Fruit fly (Drosophila melanogaster) whole organism, embryonic: ENCODE measurements around the gene Sumo.

Experiments
- ATbp ChIP-seq: fragments of 200-800 bp; sonication (Bioruptor generic); optimal IDR thresholded peaks from 2 replicates; lab custom pipeline; 2017; ENCODE audit warnings: missing biosample characterization, mild to moderate bottlenecking, missing genetic modification characterization, missing genetic modification reagents
- Bdp1 ChIP-seq: fragments of 200-800 bp; sonication (Bioruptor generic); optimal IDR thresholded peaks from 3 replicates; lab custom pipeline; 2016; ENCODE audit warnings: missing biosample characterization, missing genetic modification characterization
- Bgb ChIP-seq: fragments of 200-800 bp; sonication (Bioruptor generic); IDR thresholded peaks from 2 replicates; pipeline ENCODE4 v1.3.6; 2022; ENCODE audit warnings: missing biosample characterization, missing genetic modification characterization; ENCODE audit not compliant: partially characterized antibody
- Bteb2 ChIP-seq: fragments of 200-800 bp; sonication (Bioruptor generic); optimal IDR thresholded peaks from 2 replicates; lab custom pipeline; 2016; ENCODE audit warnings: missing biosample characterization, missing genetic modification characterization
- CG10321 ChIP-seq: fragments of 200-800 bp; sonication (Bioruptor generic); IDR thresholded peaks from 2 replicates; pipeline ENCODE4 v1.3.6; 2022; ENCODE audit warnings: missing biosample characterization, missing genetic modification characterization
- CG10462 ChIP-seq: fragments of 200-800 bp; sonication (Bioruptor generic); optimal IDR thresholded peaks from 2 replicates; lab custom pipeline; 2016; ENCODE audit warnings: missing biosample characterization, missing genetic modification characterization
- CG11696 ChIP-seq: fragments of 200-800 bp; sonication (Bioruptor generic); IDR thresholded peaks from 2 replicates; pipeline ENCODE4 v1.3.6; 2022; ENCODE audit warnings: missing biosample characterization, missing genetic modification characterization
- CG12219 ChIP-seq: fragments of 200-800 bp; sonication (Bioruptor generic); optimal IDR thresholded peaks from 3 replicates; lab custom pipeline; 2018; ENCODE audit warnings: missing biosample characterization, mild to moderate bottlenecking, missing genetic modification characterization
- CG12391 ChIP-seq: fragments of 200-800 bp; sonication (Bioruptor generic); optimal IDR thresholded peaks from 3 replicates; lab custom pipeline; 2018; ENCODE audit warnings: missing biosample characterization, mild to moderate bottlenecking, missing genetic modification characterization, moderate library complexity
- CG13775 ChIP-seq: fragments of 200-800 bp; sonication (Bioruptor generic); optimal IDR thresholded peaks from 3 replicates; lab custom pipeline; 2017; ENCODE audit warnings: missing biosample characterization, mild to moderate bottlenecking, missing genetic modification characterization
- CG13894 ChIP-seq: fragments of 200-800 bp; sonication (Bioruptor generic); optimal IDR thresholded peaks from 3 replicates; lab custom pipeline; 2018; ENCODE audit warnings: missing biosample characterization, mild to moderate bottlenecking, missing genetic modification characterization, moderate library complexity
- CG1603 ChIP-seq: fragments of 200-800 bp; sonication (Bioruptor generic); optimal IDR thresholded peaks from 2 replicates; lab custom pipeline; 2019; ENCODE audit warnings: missing biosample characterization, mild to moderate bottlenecking, missing genetic modification characterization, moderate library complexity
- CG17328 ChIP-seq: fragments of 200-800 bp; sonication (Bioruptor generic); IDR thresholded peaks from 2 replicates; pipeline ENCODE4 v1.3.6; 2022; ENCODE audit warnings: missing biosample characterization, missing genetic modification characterization
- CG17802 ChIP-seq: fragments of 200-800 bp; sonication (Bioruptor generic); optimal IDR thresholded peaks from 2 replicates; lab custom pipeline; 2018; ENCODE audit warnings: missing biosample characterization, mild to moderate bottlenecking, missing genetic modification characterization, moderate library complexity
- CG17829 ChIP-seq: fragments of 200-800 bp; optimal IDR thresholded peaks from 2 replicates; lab custom pipeline; 2019; ENCODE audit warnings: missing biosample characterization, mild to moderate bottlenecking, missing genetic modification characterization, moderate library complexity
- CG2712 ChIP-seq: fragments of 200-800 bp; optimal IDR thresholded peaks from 3 replicates; lab custom pipeline; 2019; ENCODE audit warnings: missing biosample characterization, mild to moderate bottlenecking, missing genetic modification characterization, moderate library complexity
- CG30431 ChIP-seq: fragments of 200-800 bp; sonication (Bioruptor generic); optimal IDR thresholded peaks from 2 replicates; lab custom pipeline; 2017; ENCODE audit warnings: missing biosample characterization, missing genetic modification characterization
- CG31365 ChIP-seq: fragments of 200-800 bp; sonication (Bioruptor generic); optimal IDR thresholded peaks from 2 replicates; lab custom pipeline; 2018; ENCODE audit warnings: missing biosample characterization, mild to moderate bottlenecking, missing genetic modification characterization
- CG32767 ChIP-seq: fragments of 200-800 bp; sonication (Bioruptor generic); IDR thresholded peaks from 2 replicates; pipeline ENCODE4 v1.3.6; 2022; ENCODE audit warnings: missing biosample characterization, missing genetic modification characterization
- CG42726 ChIP-seq: fragments of 200-800 bp; sonication (Bioruptor generic); IDR thresholded peaks from 2 replicates; pipeline ENCODE4 v1.3.6; 2022; ENCODE audit warnings: missing biosample characterization, missing genetic modification characterization; ENCODE audit not compliant: partially characterized antibody
- CG4282 ChIP-seq: fragments of 200-800 bp; sonication (Bioruptor generic); optimal IDR thresholded peaks from 2 replicates; lab custom pipeline; 2016; ENCODE audit warnings: missing biosample characterization, missing genetic modification characterization
- CG43689 ChIP-seq: fragments of 200-800 bp; sonication (Bioruptor generic); IDR thresholded peaks from 2 replicates; pipeline ENCODE4 v1.3.6; 2022; ENCODE audit warnings: missing biosample characterization, missing genetic modification characterization
- CG4404 ChIP-seq: fragments of 200-800 bp; sonication (Bioruptor generic); IDR thresholded peaks from 2 replicates; pipeline ENCODE4 v1.3.6; 2022; ENCODE audit warnings: missing biosample characterization, missing genetic modification characterization
- CG9727 ChIP-seq: fragments of 200-800 bp; sonication (Bioruptor generic); optimal IDR thresholded peaks from 3 replicates; lab custom pipeline; 2017; ENCODE audit warnings: missing biosample characterization, mild to moderate bottlenecking, missing genetic modification characterization
- Dbx ChIP-seq: fragments of 200-800 bp; sonication (Bioruptor generic); IDR thresholded peaks from 3 replicates; pipeline ENCODE4 v1.3.6; 2022; ENCODE audit warnings: missing biosample characterization, missing genetic modification characterization
- Dll ChIP-seq: fragments of 200-800 bp; sonication (Bioruptor generic); IDR thresholded peaks from 4 replicates; pipeline ENCODE4 v1.3.6; 2022; ENCODE audit warnings: missing biosample characterization, missing genetic modification characterization; ENCODE audit not compliant: partially characterized antibody
- E2f1 ChIP-seq: fragments of 200-800 bp; sonication (Bioruptor generic); IDR thresholded peaks from 2 replicates; pipeline ENCODE4 v1.3.6; 2022; ENCODE audit warnings: missing biosample characterization, missing genetic modification characterization
- Fer2 ChIP-seq: fragments of 200-800 bp; sonication (Bioruptor generic); optimal IDR thresholded peaks from 2 replicates; lab custom pipeline; 2018; ENCODE audit warnings: missing biosample characterization, mild to moderate bottlenecking, missing genetic modification characterization, moderate library complexity
- HLHmδ ChIP-seq: fragments of 200-800 bp; sonication (Bioruptor generic); optimal IDR thresholded peaks from 2 replicates; lab custom pipeline; 2018; ENCODE audit warnings: missing biosample characterization, mild to moderate bottlenecking, missing genetic modification characterization, moderate library complexity
- Myb ChIP-seq: fragments of 200-800 bp; sonication (Bioruptor generic); optimal IDR thresholded peaks from 2 replicates; lab custom pipeline; 2016; ENCODE audit warnings: missing biosample characterization, missing genetic modification characterization
- Xbp1 ChIP-seq: fragments of 200-800 bp; sonication (Bioruptor generic); optimal IDR thresholded peaks from 3 replicates; lab custom pipeline; 2016; ENCODE audit warnings: missing biosample characterization, mild to moderate bottlenecking, missing genetic modification characterization
- al ChIP-seq: fragments of 200-800 bp; sonication (Bioruptor generic); IDR thresholded peaks from 2 replicates; pipeline ENCODE4 v1.3.6; 2022; ENCODE audit warnings: missing biosample characterization, missing genetic modification characterization
- bab2 ChIP-seq: fragments of 200-800 bp; sonication (Bioruptor generic); optimal IDR thresholded peaks from 2 replicates; lab custom pipeline; 2016; ENCODE audit warnings: missing biosample characterization, missing genetic modification characterization
- bcd ChIP-seq: fragments of 200-800 bp; sonication (Bioruptor generic); optimal IDR thresholded peaks from 2 replicates; lab custom pipeline; 2017; ENCODE audit warnings: missing biosample characterization, mild to moderate bottlenecking, missing genetic modification characterization
- crc ChIP-seq: fragments of 200-800 bp; sonication (Bioruptor generic); optimal IDR thresholded peaks from 2 replicates; lab custom pipeline; 2016; ENCODE audit warnings: missing biosample characterization, missing genetic modification characterization
- cwo ChIP-seq: fragments of 200-800 bp; sonication (Bioruptor generic); optimal IDR thresholded peaks from 3 replicates; lab custom pipeline; 2017; ENCODE audit warnings: missing biosample characterization, missing genetic modification characterization, mild to moderate bottlenecking, moderate library complexity, missing genetic modification reagents
- dimm ChIP-seq: fragments of 200-800 bp; sonication (Bioruptor generic); IDR thresholded peaks from 2 replicates; pipeline ENCODE4 v1.3.6; 2022; ENCODE audit warnings: missing biosample characterization, missing genetic modification characterization
- exex ChIP-seq: fragments of 200-800 bp; sonication (Bioruptor generic); optimal IDR thresholded peaks from 4 replicates; lab custom pipeline; 2018; ENCODE audit warnings: missing biosample characterization, mild to moderate bottlenecking, missing genetic modification characterization, moderate library complexity
- fd3F ChIP-seq: fragments of 200-800 bp; sonication (Bioruptor generic); optimal IDR thresholded peaks from 2 replicates; lab custom pipeline; 2018; ENCODE audit warnings: missing biosample characterization, mild to moderate bottlenecking, missing genetic modification characterization, moderate library complexity
- gro ChIP-seq: fragments of 200-800 bp; sonication (Bioruptor generic); optimal IDR thresholded peaks from 2 replicates; lab custom pipeline; 2016; ENCODE audit warnings: missing biosample characterization, missing genetic modification characterization
- hb ChIP-seq: fragments of 200-800 bp; sonication (Bioruptor generic); IDR thresholded peaks from 3 replicates; pipeline ENCODE4 v1.3.6; 2022; ENCODE audit warnings: missing biosample characterization, missing genetic modification characterization; ENCODE audit not compliant: partially characterized antibody
- hbn ChIP-seq: fragments of 200-800 bp; sonication (Bioruptor generic); IDR thresholded peaks from 2 replicates; pipeline ENCODE4 v1.3.6; 2022; ENCODE audit warnings: missing biosample characterization, missing genetic modification characterization; ENCODE audit not compliant: partially characterized antibody
- maf-S ChIP-seq: fragments of 200-800 bp; sonication (Bioruptor generic); optimal IDR thresholded peaks from 2 replicates; lab custom pipeline; 2016; ENCODE audit warnings: missing biosample characterization, missing genetic modification characterization
- mirr ChIP-seq: fragments of 200-800 bp; sonication (Bioruptor generic); optimal IDR thresholded peaks from 3 replicates; lab custom pipeline; 2018; ENCODE audit warnings: missing biosample characterization, mild to moderate bottlenecking, missing genetic modification characterization
- ro ChIP-seq: fragments of 200-800 bp; sonication (Bioruptor generic); IDR thresholded peaks from 2 replicates; pipeline ENCODE4 v1.3.6; 2022; ENCODE audit warnings: missing biosample characterization, missing genetic modification characterization
- run ChIP-seq: fragments of 200-800 bp; sonication (Bioruptor generic); optimal IDR thresholded peaks from 3 replicates; lab custom pipeline; 2018; ENCODE audit warnings: missing biosample characterization, mild to moderate bottlenecking, missing genetic modification characterization
- sima ChIP-seq: fragments of 200-800 bp; sonication (Bioruptor generic); optimal IDR thresholded peaks from 2 replicates; lab custom pipeline; 2016; ENCODE audit warnings: missing biosample characterization, missing genetic modification characterization
- sob ChIP-seq: fragments of 200-800 bp; sonication (Bioruptor generic); IDR thresholded peaks from 2 replicates; pipeline ENCODE4 v1.3.6; 2022; ENCODE audit warnings: missing biosample characterization, missing genetic modification characterization
- tap ChIP-seq: fragments of 200-800 bp; optimal IDR thresholded peaks from 3 replicates; lab custom pipeline; 2019; ENCODE audit warnings: missing biosample characterization, mild to moderate bottlenecking, missing genetic modification characterization, moderate library complexity
- trh ChIP-seq: fragments of 200-800 bp; sonication (Bioruptor generic); optimal IDR thresholded peaks from 2 replicates; lab custom pipeline; 2016; ENCODE audit warnings: missing biosample characterization, missing genetic modification characterization
- vvl ChIP-seq: fragments of 200-800 bp; sonication (Bioruptor generic); IDR thresholded peaks from 2 replicates; pipeline ENCODE4 v1.3.6; 2022; ENCODE audit warnings: missing biosample characterization, missing genetic modification characterization
- zfh1 ChIP-seq: fragments of 200-800 bp; sonication (Bioruptor generic); IDR thresholded peaks from 3 replicates; pipeline ENCODE4 v1.3.6; 2022; ENCODE audit warnings: missing biosample characterization, missing genetic modification characterization

Gene Sumo

dm6 chr2L:6966309-6966708 lies 1.1 kb downstream of the Sumo start (continued):
- TF ChIP-seq E2f1 (GFP tag; lab: Robert Waterston, UW) (no peak), dimm (GFP tag; lab: Robert Waterston, UW) (no peak), Myb (GFP tag; lab: Kevin White, UChicago) (no peak), bab2 (GFP tag; lab: Kevin White, UChicago) (no peak), CG43689 (GFP tag; lab: Robert Waterston, UW) (no peak), Bteb2 (GFP tag; lab: Kevin White, UChicago) (no peak), CG12219 (no peak), exex (no peak), Xbp1 (GFP tag; lab: Kevin White, UChicago) (no peak), HLHmδ (GFP tag; lab: Kevin White, UChicago) (no peak), hb (GFP tag; lab: Robert Waterston, UW) (no peak), CG17802 (tag; lab: Kevin White, UChicago) (no peak), sob (GFP tag; lab: Robert Waterston, UW) (no peak), Bdp1 (no peak), CG32767 (GFP tag; lab: Robert Waterston, UW) (peak; percentile 95), ro (GFP tag; lab: Robert Waterston, UW) (no peak), cwo (GFP tag; lab: Kevin White, UChicago) (no peak), Dbx (GFP tag; lab: Robert Waterston, UW) (no peak), zfh1 (GFP tag; lab: Robert Waterston, UW) (no peak), CG12391 (no peak), Bgb (GFP tag; lab: Robert Waterston, UW) (no peak), CG4404 (no peak), vvl (GFP tag; lab: Robert Waterston, UW) (no peak), CG2712 (no peak), ATbp (GFP tag; lab: Kevin White, UChicago) (no peak), tap (tag; lab: Kevin White, UChicago) (no peak), CG13894 (peak; percentile 63), CG10321 (GFP tag; lab: Robert Waterston, UW) (no peak), Fer2 (tag; lab: Kevin White, UChicago) (no peak), al (GFP tag; lab: Robert Waterston, UW) (no peak), CG31365 (no peak), CG10462 (GFP tag; lab: Kevin White, UChicago) (no peak), CG42726 (GFP tag; lab: Robert Waterston, UW) (no peak), hbn (GFP tag; lab: Robert Waterston, UW) (no peak; the same call in 1 of the 2 replicates), crc (GFP tag; lab: Kevin White, UChicago) (no peak), sima (no peak), CG30431 (no peak), CG11696 (GFP tag; lab: Robert Waterston, UW) (no peak), mirr (GFP tag; lab: Kevin White, UChicago) (no peak), CG9727 (GFP tag; lab: Kevin White, UChicago) (no peak), trh (no peak), CG4282 (GFP tag; lab: Kevin White, UChicago) (no peak), CG17829 (no peak), fd3F (no peak), maf-S (no peak), bcd (GFP tag; lab: Kevin White, UChicago) (no peak), CG13775 (GFP tag; lab: Kevin White, UChicago) (no peak), run (no peak), gro (GFP tag; lab: Kevin White, UChicago) (no peak), CG17328 (GFP tag; lab: Robert Waterston, UW) (no peak), CG1603 (no peak), Dll (no peak)
